Fruit fly (Drosophila melanogaster) whole organism: ENCODE results near the gene Ctu2.

Experiments
- CG8478 ChIP-seq: fragments of >200 bp; optimal IDR thresholded peaks from 2 replicates; lab custom pipeline; 2018; ENCODE audit warnings: inconsistent platforms
- Dll ChIP-seq: fragments of >200 bp; optimal IDR thresholded peaks from 2 replicates; lab custom pipeline; 2017
- EcR ChIP-seq, 2 experiments: fragments of >200 bp; optimal IDR thresholded peaks; 2 replicates each; lab custom pipeline; 2017; ENCODE audit warnings: missing biosample characterization in 2 of 2, missing genetic modification characterization in 2 of 2, missing genetic modification reagents in 2 of 2
- pan ChIP-seq: fragments of >200 bp; optimal IDR thresholded peaks from 2 replicates; lab custom pipeline; 2017
- psq ChIP-seq: fragments of >200 bp; optimal IDR thresholded peaks from 2 replicates; lab custom pipeline; 2017
- usp ChIP-seq: fragments of >200 bp; optimal IDR thresholded peaks from 2 replicates; lab custom pipeline; 2017; ENCODE audit warnings: missing biosample characterization, missing genetic modification characterization, mixed read lengths

Ctu2 gene

dm6 chr2L:19492934-19493686, at the start of gene Ctu2, which contains the start of gene swm:
TSS of gene Ctu2 (minus strand) at chr2L:19493253.
TSS of gene swm (plus strand) at chr2L:19493251.
- no peak for TF ChIP-seq pan (lab: Kevin White, UChicago)
- TF ChIP-seq EcR (GFP tag; optimal IDR thresholded peaks at IDR 0.05; lab: Kevin White, UChicago), result no peak
- TF ChIP-seq CG8478 (lab: Kevin White, UChicago), result no peak

- TF ChIP-seq pan (lab: Kevin White, UChicago), result no peak
- TF ChIP-seq Dll (lab: Kevin White, UChicago), result no peak
- no peak for TF ChIP-seq psq (lab: Kevin White, UChicago)
- no peak for TF ChIP-seq usp (GFP tag; lab: Kevin White, UChicago)
- no peak for TF ChIP-seq EcR (GFP tag; optimal IDR thresholded peaks at IDR 0.05; lab: Kevin White, UChicago)
- TF ChIP-seq CG8478 (lab: Kevin White, UChicago), result no peak
Observed at dm6 chr2L:19542268-19542773, 49.3 kb upstream of the Ctu2 start.

- TF ChIP-seq CG8478 (lab: Kevin White, UChicago), result no peak
- peak in 1 of 2 experiments; percentile 42 for TF ChIP-seq EcR (GFP tag; optimal IDR thresholded peaks at IDR 0.05; lab: Kevin White, UChicago)
- no peak for TF ChIP-seq pan (lab: Kevin White, UChicago)
- TF ChIP-seq psq (lab: Kevin White, UChicago), result no peak
Observed at dm6 chr2L:19540307-19540706, 47.3 kb upstream of the Ctu2 start, which contains the start of gene CG13081. TSS of gene CG13081 (plus strand) at chr2L:19540607.

dm6 chr2L:19537779-19538456, 44.9 kb upstream of the Ctu2 start, which contains the start of gene CG13082:
TSS of gene CG13082 (plus strand) at chr2L:19538425.
- no peak for TF ChIP-seq CG8478 (lab: Kevin White, UChicago)
- TF ChIP-seq psq (lab: Kevin White, UChicago), result no peak
- no peak for TF ChIP-seq usp (GFP tag; lab: Kevin White, UChicago)
- TF ChIP-seq Dll (lab: Kevin White, UChicago), result no peak
- no peak for TF ChIP-seq pan (lab: Kevin White, UChicago)
- TF ChIP-seq EcR (GFP tag; optimal IDR thresholded peaks at IDR 0.05; lab: Kevin White, UChicago), result no peak

- TF ChIP-seq CG8478 (lab: Kevin White, UChicago) (no peak), pan (lab: Kevin White, UChicago) (no peak), psq (lab: Kevin White, UChicago) (no peak), EcR (GFP tag; optimal IDR thresholded peaks at IDR 0.05; lab: Kevin White, UChicago) (no peak)
Observed at dm6 chr2L:19535234-19535633, 42.2 kb upstream of the Ctu2 start, which contains the start of gene CG31697. TSS of gene CG31697 (plus strand) at chr2L:19535448.

- TF ChIP-seq usp (GFP tag; lab: Kevin White, UChicago) (no peak), psq (lab: Kevin White, UChicago) (no peak), EcR (GFP tag; optimal IDR thresholded peaks at IDR 0.05; lab: Kevin White, UChicago) (no peak), CG8478 (lab: Kevin White, UChicago) (no peak)
Observed at dm6 chr2L:19533247-19533646, 40.2 kb upstream of the Ctu2 start, which contains the start of gene CG33116. TSS of gene CG33116 (plus strand) at chr2L:19533479.

- no peak for TF ChIP-seq EcR (GFP tag; optimal IDR thresholded peaks at IDR 0.05; lab: Kevin White, UChicago)
- TF ChIP-seq CG8478 (lab: Kevin White, UChicago), result no peak
- TF ChIP-seq Dll (lab: Kevin White, UChicago), result no peak
- TF ChIP-seq usp (GFP tag; lab: Kevin White, UChicago), result no peak
- no peak for TF ChIP-seq psq (lab: Kevin White, UChicago)
- no peak for TF ChIP-seq pan (lab: Kevin White, UChicago)
Observed at dm6 chr2L:19530092-19530491, 37.0 kb upstream of the Ctu2 start, which contains the start of gene CG10165. TSS of gene CG10165 (minus strand) at chr2L:19530305.

- TF ChIP-seq usp (GFP tag; lab: Kevin White, UChicago), result no peak
- TF ChIP-seq CG8478 (lab: Kevin White, UChicago), result no peak
- no peak for TF ChIP-seq Dll (lab: Kevin White, UChicago)
- TF ChIP-seq psq (lab: Kevin White, UChicago), result no peak
- TF ChIP-seq pan (lab: Kevin White, UChicago), result no peak
- no peak for TF ChIP-seq EcR (GFP tag; optimal IDR thresholded peaks at IDR 0.05; lab: Kevin White, UChicago)
Observed at dm6 chr2L:19528308-19528707, 35.3 kb upstream of the Ctu2 start.

- no peak for TF ChIP-seq EcR (GFP tag; optimal IDR thresholded peaks at IDR 0.05; lab: Kevin White, UChicago)
Observed at dm6 chr2L:19526844-19527243, 33.8 kb upstream of the Ctu2 start.

dm6 chr2L:19526316-19526715, 33.3 kb upstream of the Ctu2 start, which contains the start of the genes Dpm1 and CG10137:
TSS of gene Dpm1 (minus strand) at chr2L:19526368.
TSS of gene CG10137 (plus strand) at chr2L:19526686.
- TF ChIP-seq Dll (lab: Kevin White, UChicago), result no peak
- TF ChIP-seq pan (lab: Kevin White, UChicago), result no peak
- TF ChIP-seq EcR (GFP tag; optimal IDR thresholded peaks at IDR 0.05; lab: Kevin White, UChicago), result no peak
- no peak for TF ChIP-seq usp (GFP tag; lab: Kevin White, UChicago)
- TF ChIP-seq psq (lab: Kevin White, UChicago), result no peak
- no peak for TF ChIP-seq CG8478 (lab: Kevin White, UChicago)

- peak; percentile 31 for TF ChIP-seq Dll (lab: Kevin White, UChicago)
- TF ChIP-seq psq (lab: Kevin White, UChicago), result no peak
- no peak for TF ChIP-seq EcR (GFP tag; optimal IDR thresholded peaks at IDR 0.05; lab: Kevin White, UChicago)
Observed at dm6 chr2L:19519611-19520010, 26.6 kb upstream of the Ctu2 start.
